Worm (Caenorhabditis elegans) whole organism, mixed stage, embryonic: ENCODE measurements around the gene dhs-31.

ENCODE experiments used
- M03D4.4 ChIP-seq: sonication (generic microtip); optimal IDR thresholded peaks from 2 replicates; lab custom pipeline; 2017; ENCODE audit warnings: mild to moderate bottlenecking, missing genetic modification characterization, missing compliant biosample characterization
- blmp-1 ChIP-seq: fragments of 150-350 bp; optimal IDR thresholded peaks from 2 replicates; lab custom pipeline; 2014; ENCODE audit warnings: missing biosample characterization, missing genetic modification characterization
- ceh-39 ChIP-seq: fragments of 150-350 bp; optimal IDR thresholded peaks from 2 replicates; lab custom pipeline; 2014; ENCODE audit warnings: missing biosample characterization, missing genetic modification characterization
- ceh-43 ChIP-seq: fragments of 200-800 bp; sonication (Bioruptor generic); optimal IDR thresholded peaks from 2 replicates; lab custom pipeline; 2018; ENCODE audit warnings: mild to moderate bottlenecking, missing genetic modification characterization, moderate library complexity, missing compliant biosample characterization
- ceh-83 ChIP-seq: fragments of 200-800 bp; sonication (Bioruptor generic); optimal IDR thresholded peaks from 2 replicates; lab custom pipeline; 2018; ENCODE audit warnings: mild to moderate bottlenecking, missing genetic modification characterization, missing compliant biosample characterization
- ces-1 ChIP-seq: fragments of 150-350 bp; optimal IDR thresholded peaks from 2 replicates; lab custom pipeline; 2014; ENCODE audit warnings: missing biosample characterization, missing genetic modification reagents, missing genetic modification characterization
- drap-1 ChIP-seq: fragments of 200-800 bp; sonication (Bioruptor generic); optimal IDR thresholded peaks from 3 replicates; lab custom pipeline; 2018; ENCODE audit warnings: mild to moderate bottlenecking, missing genetic modification characterization, missing compliant biosample characterization
- elt-1 ChIP-seq: sonication (generic microtip); optimal IDR thresholded peaks from 2 replicates; lab custom pipeline; 2017; ENCODE audit warnings: missing genetic modification characterization, mild to moderate bottlenecking, missing compliant biosample characterization, antibody characterized with exemption, moderate library complexity, borderline replicate concordance; ENCODE audit not compliant: insufficient read depth
- elt-3 ChIP-seq: fragments of 150-350 bp; optimal IDR thresholded peaks from 2 replicates; lab custom pipeline; 2014; ENCODE audit warnings: missing biosample characterization, missing genetic modification characterization
- flh-1 ChIP-seq: fragments of 200-800 bp; sonication (Bioruptor generic); optimal IDR thresholded peaks from 2 replicates; lab custom pipeline; 2018; ENCODE audit warnings: mild to moderate bottlenecking, missing genetic modification characterization, moderate library complexity, missing compliant biosample characterization
- ham-2 ChIP-seq: fragments of 200-800 bp; sonication (Bioruptor generic); optimal IDR thresholded peaks from 2 replicates; lab custom pipeline; 2018; ENCODE audit warnings: mild to moderate bottlenecking, missing genetic modification characterization, missing compliant biosample characterization
- hlh-1 ChIP-seq: fragments of 150-350 bp; optimal IDR thresholded peaks from 2 replicates; lab custom pipeline; 2014; ENCODE audit warnings: missing biosample characterization, missing genetic modification reagents, missing genetic modification characterization
- lin-13 ChIP-seq: fragments of 150-350 bp; optimal IDR thresholded peaks from 2 replicates; lab custom pipeline; 2014; ENCODE audit warnings: missing biosample characterization, missing genetic modification characterization
- lin-32 ChIP-seq: fragments of 200-800 bp; sonication (Bioruptor generic); optimal IDR thresholded peaks from 2 replicates; lab custom pipeline; 2018; ENCODE audit warnings: mild to moderate bottlenecking, missing genetic modification characterization, missing compliant biosample characterization
- lsy-2 ChIP-seq: fragments of 150-350 bp; optimal IDR thresholded peaks from 2 replicates; lab custom pipeline; 2014; ENCODE audit warnings: missing biosample characterization, missing genetic modification characterization
- mep-1 ChIP-seq: fragments of 150-350 bp; optimal IDR thresholded peaks from 2 replicates; lab custom pipeline; 2017; ENCODE audit warnings: missing biosample characterization, missing genetic modification reagents, missing genetic modification characterization, inconsistent platforms
- mls-2 ChIP-seq: sonication (generic microtip); optimal IDR thresholded peaks from 2 replicates; lab custom pipeline; 2016; ENCODE audit warnings: mild to moderate bottlenecking, missing genetic modification characterization, moderate library complexity, missing compliant biosample characterization
- nhr-12 ChIP-seq: fragments of 150-350 bp; optimal IDR thresholded peaks from 2 replicates; lab custom pipeline; 2014; ENCODE audit warnings: missing biosample characterization, missing genetic modification characterization
- nhr-2 ChIP-seq: fragments of 150-350 bp; optimal IDR thresholded peaks from 2 replicates; lab custom pipeline; 2014; ENCODE audit warnings: missing biosample characterization, missing genetic modification characterization
- nhr-237 ChIP-seq: fragments of 150-350 bp; optimal IDR thresholded peaks from 2 replicates; lab custom pipeline; 2014; ENCODE audit warnings: missing biosample characterization, missing genetic modification characterization
- nhr-76 ChIP-seq: sonication (generic microtip); optimal IDR thresholded peaks from 2 replicates; lab custom pipeline; 2017; ENCODE audit warnings: missing biosample characterization, missing genetic modification characterization
- pha-4 ChIP-seq: fragments of 150-350 bp; optimal IDR thresholded peaks from 2 replicates; lab custom pipeline; 2018; ENCODE audit warnings: missing biosample characterization, missing genetic modification reagents, missing genetic modification characterization
- sem-2 ChIP-seq: fragments of 200-800 bp; sonication (Bioruptor generic); optimal IDR thresholded peaks from 2 replicates; lab custom pipeline; 2018; ENCODE audit warnings: mild to moderate bottlenecking, missing genetic modification characterization, missing compliant biosample characterization
- snpc-4 ChIP-seq: fragments of 150-350 bp; optimal IDR thresholded peaks from 2 replicates; lab custom pipeline; 2014; ENCODE audit warnings: missing biosample characterization, missing genetic modification characterization
- sptf-1 ChIP-seq: sonication (generic microtip); optimal IDR thresholded peaks from 2 replicates; lab custom pipeline; 2017; ENCODE audit warnings: mild to moderate bottlenecking, missing genetic modification characterization, moderate library complexity, missing compliant biosample characterization
- tbx-8 ChIP-seq: fragments of 200-800 bp; sonication (Bioruptor generic); optimal IDR thresholded peaks from 2 replicates; lab custom pipeline; 2018; ENCODE audit warnings: mild to moderate bottlenecking, missing genetic modification characterization, moderate library complexity, missing compliant biosample characterization
- unc-120 ChIP-seq: sonication (generic microtip); optimal IDR thresholded peaks from 2 replicates; lab custom pipeline; 2017; ENCODE audit warnings: missing genetic modification characterization, missing compliant biosample characterization; ENCODE audit not compliant: poor library complexity, severe bottlenecking
- unc-39 ChIP-seq: fragments of 150-350 bp; optimal IDR thresholded peaks from 2 replicates; lab custom pipeline; 2014; ENCODE audit warnings: missing biosample characterization, missing genetic modification characterization
- unc-62 ChIP-seq: fragments of 150-350 bp; optimal IDR thresholded peaks from 2 replicates; lab custom pipeline; 2014; ENCODE audit warnings: missing biosample characterization, missing genetic modification reagents, missing genetic modification characterization
- zip-8 ChIP-seq: fragments of 150-350 bp; optimal IDR thresholded peaks from 2 replicates; lab custom pipeline; 2014; ENCODE audit warnings: missing biosample characterization, missing genetic modification characterization
- ztf-11 ChIP-seq: fragments of 150-350 bp; optimal IDR thresholded peaks from 2 replicates; lab custom pipeline; 2014; ENCODE audit warnings: missing biosample characterization, missing genetic modification characterization

Gene dhs-31

ce11 chrIV:10047108-10047507, 6.4 kb upstream of the dhs-31 start, which contains the start of gene T04B2.3:
Gene T04B2.3, plus strand, starts transcription at chrIV:10047408.
- TF ChIP-seq ceh-43 (no peak), nhr-237 (tag; lab: Kevin White, UChicago) (no peak), nhr-2 (tag; lab: Kevin White, UChicago) (no peak), ztf-11 (no peak), tbx-8 (no peak)

ce11 chrIV:10046005-10046404, 5.3 kb upstream of the dhs-31 start:
- TF ChIP-seq lsy-2 (tag; lab: Kevin White, UChicago) (no peak), ham-2 (GFP tag; lab: Kevin White, UChicago) (no peak), zip-8 (tag; lab: Kevin White, UChicago) (no peak), mls-2 (tag; lab: Kevin White, UChicago) (no peak), drap-1 (GFP tag; lab: Kevin White, UChicago) (no peak), elt-1 (no peak)

ce11 chrIV:10042881-10043280, 2.2 kb upstream of the dhs-31 start, which contains the start of gene frk-1:
Gene frk-1, plus strand, starts transcription at chrIV:10043181.
- no peak for TF ChIP-seq drap-1 (GFP tag; lab: Kevin White, UChicago)
- TF ChIP-seq unc-62 = no peak
- TF ChIP-seq elt-1 = no peak
- TF ChIP-seq pha-4 = no peak
- TF ChIP-seq sptf-1 = no peak
- TF ChIP-seq blmp-1 (tag; lab: Kevin White, UChicago) = no peak
- no peak for TF ChIP-seq sem-2 (GFP tag; lab: Kevin White, UChicago)
- TF ChIP-seq M03D4.4 (tag; lab: Kevin White, UChicago) = no peak
- TF ChIP-seq lin-13 (tag; lab: Kevin White, UChicago) = no peak
- TF ChIP-seq mep-1 = no peak
- no peak for TF ChIP-seq ceh-39
- no peak for TF ChIP-seq ham-2 (GFP tag; lab: Kevin White, UChicago)
- TF ChIP-seq lin-32 (GFP tag; lab: Kevin White, UChicago) = no peak
- no peak for TF ChIP-seq ces-1 (GFP tag; lab: Kevin White, UChicago)
- no peak for TF ChIP-seq snpc-4 (tag; lab: Kevin White, UChicago)
- TF ChIP-seq unc-120 (tag; lab: Kevin White, UChicago) = no peak
- TF ChIP-seq flh-1 (GFP tag; lab: Kevin White, UChicago) = no peak
- TF ChIP-seq hlh-1 = no peak
- no peak for TF ChIP-seq ceh-83 (GFP tag; lab: Kevin White, UChicago)
- TF ChIP-seq, all 35 proteins: peak for 0

ce11 chrIV:10036966-10037365, 3.7 kb downstream of the dhs-31 start, which contains the start of gene F44D12.10:
Gene F44D12.10, minus strand, starts transcription at chrIV:10037066.
- TF ChIP-seq blmp-1 (tag; lab: Kevin White, UChicago) (no peak), sem-2 (GFP tag; lab: Kevin White, UChicago) (no peak), nhr-237 (tag; lab: Kevin White, UChicago) (no peak), ceh-43 (no peak), snpc-4 (tag; lab: Kevin White, UChicago) (no peak), elt-3 (tag; lab: Kevin White, UChicago) (no peak), ceh-39 (no peak), zip-8 (tag; lab: Kevin White, UChicago) (no peak), tbx-8 (no peak), elt-1 (no peak), nhr-2 (tag; lab: Kevin White, UChicago) (no peak), lin-32 (GFP tag; lab: Kevin White, UChicago) (no peak)

DNA sequence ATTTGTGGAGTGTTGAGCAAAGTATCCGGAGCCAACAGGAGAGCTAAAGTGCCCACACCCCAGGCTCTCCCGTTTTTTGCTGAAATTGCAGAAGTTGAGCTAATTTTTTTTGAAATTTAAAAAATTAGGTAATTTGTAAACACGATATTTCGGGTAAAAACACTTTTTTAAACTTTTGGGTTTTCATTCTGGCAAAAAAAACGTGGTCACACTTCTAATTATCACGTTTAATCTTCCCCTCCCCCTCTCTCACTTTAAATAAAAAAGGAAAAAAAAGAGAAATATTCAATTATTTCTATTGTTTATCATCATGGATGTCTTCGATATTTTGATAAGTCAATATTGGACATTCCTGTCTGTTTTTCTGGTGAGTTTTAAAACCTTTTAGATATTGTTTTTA, 7.7 kb downstream of the dhs-31 start, which contains the start of gene F44D12.6:
TSS of gene F44D12.6 (plus strand) at position 301 of the 400 bp plus-strand sequence.
- TF ChIP-seq snpc-4 (tag; lab: Kevin White, UChicago) (no peak), drap-1 (GFP tag; lab: Kevin White, UChicago) (no peak), unc-39 (no peak), M03D4.4 (tag; lab: Kevin White, UChicago) (no peak), sptf-1 (no peak), ceh-39 (no peak), lin-13 (tag; lab: Kevin White, UChicago) (no peak), mep-1 (no peak), elt-3 (tag; lab: Kevin White, UChicago) (no peak), pha-4 (no peak), nhr-2 (tag; lab: Kevin White, UChicago) (no peak), nhr-76 (no peak), mls-2 (tag; lab: Kevin White, UChicago) (no peak), ham-2 (GFP tag; lab: Kevin White, UChicago) (no peak), blmp-1 (tag; lab: Kevin White, UChicago) (no peak), ceh-43 (no peak), nhr-12 (tag; lab: Kevin White, UChicago) (no peak), unc-62 (no peak), sem-2 (GFP tag; lab: Kevin White, UChicago) (no peak)
